Worm (Caenorhabditis elegans) whole organism, L2 larva: ENCODE results near the gene fbxb-24.

ENCODE experiments used
- C34F6.9 ChIP-seq: fragments of 150-350 bp; optimal IDR thresholded peaks from 2 replicates; lab custom pipeline; 2014; ENCODE audit warnings: missing biosample characterization, missing genetic modification characterization
- F13H6.1 ChIP-seq: sonication (generic microtip); optimal IDR thresholded peaks from 2 replicates; lab custom pipeline; 2016; ENCODE audit warnings: missing genetic modification characterization, missing compliant biosample characterization
- R02D3.7 ChIP-seq: fragments of 150-350 bp; optimal IDR thresholded peaks from 2 replicates; lab custom pipeline; 2014; ENCODE audit warnings: missing biosample characterization, missing genetic modification characterization
- Y55F3AM.14 ChIP-seq: fragments of 200-800 bp; sonication (Bioruptor generic); optimal IDR thresholded peaks from 2 replicates; lab custom pipeline; 2018; ENCODE audit warnings: mild to moderate bottlenecking, missing genetic modification characterization, missing compliant biosample characterization
- alr-1 ChIP-seq: fragments of 150-350 bp; optimal IDR thresholded peaks from 2 replicates; lab custom pipeline; 2014; ENCODE audit warnings: missing biosample characterization, missing genetic modification characterization
- aly-2 ChIP-seq: fragments of 150-350 bp; optimal IDR thresholded peaks from 2 replicates; lab custom pipeline; 2014; ENCODE audit warnings: missing biosample characterization, missing genetic modification characterization
- ama-1 ChIP-seq: fragments of 150-350 bp; optimal IDR thresholded peaks from 2 replicates; lab custom pipeline; 2018; ENCODE audit warnings: inconsistent platforms
- blmp-1 ChIP-seq: sonication (generic microtip); optimal IDR thresholded peaks from 2 replicates; lab custom pipeline; 2017; ENCODE audit warnings: missing genetic modification characterization, mild to moderate bottlenecking, missing compliant biosample characterization, antibody characterized with exemption, moderate library complexity; ENCODE audit not compliant: insufficient read depth
- crh-2 ChIP-seq: sonication (generic microtip); optimal IDR thresholded peaks from 2 replicates; lab custom pipeline; 2017; ENCODE audit warnings: missing biosample characterization, missing genetic modification characterization
- dmd-4 ChIP-seq: sonication (generic microtip); optimal IDR thresholded peaks from 2 replicates; lab custom pipeline; 2017; ENCODE audit warnings: missing biosample characterization, missing genetic modification characterization
- egl-27 ChIP-seq: sonication (generic microtip); optimal IDR thresholded peaks from 3 replicates; lab custom pipeline; 2017; ENCODE audit warnings: missing biosample characterization, missing genetic modification reagents, missing genetic modification characterization
- elt-3 ChIP-seq: sonication (generic microtip); optimal IDR thresholded peaks from 2 replicates; lab custom pipeline; 2017; ENCODE audit warnings: missing biosample characterization, missing genetic modification characterization
- fos-1 ChIP-seq: fragments of 150-350 bp; optimal IDR thresholded peaks from 2 replicates; lab custom pipeline; 2014; ENCODE audit warnings: missing biosample characterization, missing genetic modification characterization
- lin-13 ChIP-seq: fragments of 150-350 bp; optimal IDR thresholded peaks from 2 replicates; lab custom pipeline; 2014; ENCODE audit warnings: missing biosample characterization, missing genetic modification reagents, missing genetic modification characterization
- lin-39 ChIP-seq: fragments of 150-350 bp; optimal IDR thresholded peaks from 2 replicates; lab custom pipeline; 2014; ENCODE audit warnings: missing biosample characterization, missing genetic modification reagents, missing genetic modification characterization
- lsy-2 ChIP-seq, 2 experiments: fragments of 150-350 bp in 1 of 2; sonication (generic microtip) in 1 of 2; optimal IDR thresholded peaks; 2 replicates each; lab custom pipeline; 2014 to 2017; ENCODE audit warnings: missing biosample characterization in 2 of 2, missing genetic modification characterization in 2 of 2
- mab-5 ChIP-seq: fragments of 150-350 bp; optimal IDR thresholded peaks from 2 replicates; lab custom pipeline; 2014; ENCODE audit warnings: missing biosample characterization, missing genetic modification characterization
- mbf-1 ChIP-seq: sonication (generic microtip); optimal IDR thresholded peaks from 2 replicates; lab custom pipeline; 2017; ENCODE audit warnings: missing biosample characterization, missing genetic modification characterization
- nhr-10 ChIP-seq: sonication (generic microtip); optimal IDR thresholded peaks from 2 replicates; lab custom pipeline; 2017; ENCODE audit warnings: missing biosample characterization, missing genetic modification characterization
- nhr-129 ChIP-seq: fragments of 150-350 bp; optimal IDR thresholded peaks from 2 replicates; lab custom pipeline; 2014; ENCODE audit warnings: missing biosample characterization, missing genetic modification characterization
- nhr-21 ChIP-seq: fragments of 150-350 bp; optimal IDR thresholded peaks from 2 replicates; lab custom pipeline; 2014; ENCODE audit warnings: missing biosample characterization, missing genetic modification characterization
- nhr-23 ChIP-seq: fragments of 150-350 bp; optimal IDR thresholded peaks from 2 replicates; lab custom pipeline; 2014; ENCODE audit warnings: missing biosample characterization, missing genetic modification reagents, missing genetic modification characterization
- nhr-237 ChIP-seq: fragments of 150-350 bp; optimal IDR thresholded peaks from 2 replicates; lab custom pipeline; 2014; ENCODE audit warnings: missing biosample characterization, missing genetic modification characterization
- nhr-6 ChIP-seq: fragments of 150-350 bp; optimal IDR thresholded peaks from 2 replicates; lab custom pipeline; 2014; ENCODE audit warnings: missing biosample characterization, missing genetic modification characterization
- nhr-77 ChIP-seq: fragments of 150-350 bp; optimal IDR thresholded peaks from 2 replicates; lab custom pipeline; 2014; ENCODE audit warnings: missing biosample characterization, missing genetic modification characterization
- sem-4 ChIP-seq: fragments of 150-350 bp; optimal IDR thresholded peaks from 2 replicates; lab custom pipeline; 2014; ENCODE audit warnings: missing biosample characterization, missing genetic modification reagents, missing genetic modification characterization
- skn-1 ChIP-seq: sonication (generic microtip); optimal IDR thresholded peaks from 2 replicates; lab custom pipeline; 2017; ENCODE audit warnings: missing biosample characterization, missing genetic modification characterization
- sma-3 ChIP-seq: sonication (generic microtip); optimal IDR thresholded peaks from 2 replicates; lab custom pipeline; 2016; ENCODE audit warnings: missing genetic modification reagents, missing genetic modification characterization, missing compliant biosample characterization
- sma-9 ChIP-seq, 2 experiments: fragments of 150-350 bp in 1 of 2; sonication (generic microtip) in 1 of 2; optimal IDR thresholded peaks; 2 replicates each; lab custom pipeline; 2014 to 2016; ENCODE audit warnings: missing genetic modification characterization in 2 of 2, mild to moderate bottlenecking in 1 of 2, missing biosample characterization in 1 of 2, missing compliant biosample characterization in 1 of 2, missing genetic modification reagents in 1 of 2, moderate library complexity in 1 of 2
- snpc-4 ChIP-seq: fragments of 150-350 bp; optimal IDR thresholded peaks from 2 replicates; lab custom pipeline; 2014; ENCODE audit warnings: missing biosample characterization, missing genetic modification characterization
- unc-55 ChIP-seq: fragments of 150-350 bp; sonication (generic microtip); optimal IDR thresholded peaks from 3 replicates; lab custom pipeline; 2014; ENCODE audit warnings: missing biosample characterization, missing genetic modification reagents, missing genetic modification characterization
- unc-62 ChIP-seq: fragments of 150-350 bp; optimal IDR thresholded peaks from 2 replicates; lab custom pipeline; 2014; ENCODE audit warnings: missing biosample characterization, missing genetic modification reagents, missing genetic modification characterization
- zag-1 ChIP-seq: fragments of 150-350 bp; optimal IDR thresholded peaks from 2 replicates; lab custom pipeline; 2014; ENCODE audit warnings: missing biosample characterization, missing genetic modification characterization
- ztf-11 ChIP-seq: sonication (generic microtip); optimal IDR thresholded peaks from 2 replicates; lab custom pipeline; 2017; ENCODE audit warnings: missing biosample characterization, missing genetic modification characterization
- ztf-4 ChIP-seq: fragments of 150-350 bp; optimal IDR thresholded peaks from 2 replicates; lab custom pipeline; 2014; ENCODE audit warnings: missing biosample characterization, missing genetic modification characterization

Gene fbxb-24

ce11 chrIII:11923586-11923985, 14.8 kb downstream of the fbxb-24 start, which contains the start of gene nft-1:
nft-1 (plus strand) TSS chrIII:11923886.
- TF ChIP-seq nhr-77 (tag; lab: Kevin White, UChicago), result no peak
- TF ChIP-seq mbf-1 (tag; lab: Kevin White, UChicago), result no peak
- TF ChIP-seq R02D3.7, result no peak
- TF ChIP-seq ama-1, result no peak
- no peak for TF ChIP-seq nhr-23 (tag; lab: Kevin White, UChicago)
- TF ChIP-seq nhr-10 (tag; lab: Kevin White, UChicago), result no peak
- TF ChIP-seq dmd-4, result no peak
- no peak for TF ChIP-seq ztf-4 (tag; lab: Kevin White, UChicago)
- no peak for TF ChIP-seq fos-1
- no peak for TF ChIP-seq sma-3 (GFP tag; lab: Kevin White, UChicago)
- TF ChIP-seq elt-3 (tag; lab: Kevin White, UChicago), result no peak
- no peak for TF ChIP-seq aly-2 (tag; lab: Kevin White, UChicago)
- no peak for TF ChIP-seq nhr-6 (tag; lab: Kevin White, UChicago)
- TF ChIP-seq, all 48 proteins: peak for 0

- no peak for TF ChIP-seq fos-1
- TF ChIP-seq crh-2, result no peak
- no peak for TF ChIP-seq lsy-2 (tag; optimal IDR thresholded peaks at IDR 0.05; lab: Kevin White, UChicago)
- no peak for TF ChIP-seq sma-9 (GFP tag; optimal IDR thresholded peaks at IDR 0.05; lab: Kevin White, UChicago)
- TF ChIP-seq sma-9 (tag; optimal IDR thresholded peaks at IDR 0.05; lab: Kevin White, UChicago), result no peak
- no peak for TF ChIP-seq unc-55 (GFP tag; lab: Kevin White, UChicago)
- no peak for TF ChIP-seq lin-39 (tag; lab: Kevin White, UChicago)
- TF ChIP-seq alr-1, result no peak
- no peak for TF ChIP-seq nhr-10 (tag; lab: Kevin White, UChicago)
- no peak for TF ChIP-seq nhr-21
- TF ChIP-seq sem-4 (tag; lab: Kevin White, UChicago), result no peak
Observed at ce11 chrIII:11930899-11931298, 22.1 kb downstream of the fbxb-24 start.

- no peak for TF ChIP-seq crh-2
- TF ChIP-seq nhr-6 (tag; lab: Kevin White, UChicago), result no peak
- TF ChIP-seq unc-55 (GFP tag; lab: Kevin White, UChicago), result no peak
- TF ChIP-seq blmp-1 (tag; lab: Kevin White, UChicago), result no peak
- no peak for TF ChIP-seq sma-9 (GFP tag; optimal IDR thresholded peaks at IDR 0.05; lab: Kevin White, UChicago)
- TF ChIP-seq sma-9 (tag; optimal IDR thresholded peaks at IDR 0.05; lab: Kevin White, UChicago), result no peak
- TF ChIP-seq snpc-4 (tag; lab: Kevin White, UChicago), result no peak
- no peak for TF ChIP-seq lin-13 (GFP tag; lab: Kevin White, UChicago)
- no peak for TF ChIP-seq unc-62
- TF ChIP-seq Y55F3AM.14 (GFP tag; lab: Kevin White, UChicago), result no peak
- no peak for TF ChIP-seq mab-5 (tag; lab: Kevin White, UChicago)
- no peak for TF ChIP-seq mbf-1 (tag; lab: Kevin White, UChicago)
- TF ChIP-seq egl-27 (tag; lab: Kevin White, UChicago), result no peak
- no peak for TF ChIP-seq skn-1 (tag; lab: Kevin White, UChicago)
- no peak for TF ChIP-seq aly-2 (tag; lab: Kevin White, UChicago)
- TF ChIP-seq nhr-23 (tag; lab: Kevin White, UChicago), result no peak
- TF ChIP-seq nhr-237 (tag; lab: Kevin White, UChicago), result no peak
- TF ChIP-seq zag-1 (tag; lab: Kevin White, UChicago), result no peak
Observed at ce11 chrIII:11931960-11932359, 23.2 kb downstream of the fbxb-24 start.

- no peak for TF ChIP-seq aly-2 (tag; lab: Kevin White, UChicago)
- no peak for TF ChIP-seq ztf-4 (tag; lab: Kevin White, UChicago)
- no peak for TF ChIP-seq elt-3 (tag; lab: Kevin White, UChicago)
- TF ChIP-seq sma-9 (GFP tag; optimal IDR thresholded peaks at IDR 0.05; lab: Kevin White, UChicago), result no peak
- TF ChIP-seq sma-9 (tag; optimal IDR thresholded peaks at IDR 0.05; lab: Kevin White, UChicago), result no peak
- no peak for TF ChIP-seq egl-27 (tag; lab: Kevin White, UChicago)
- TF ChIP-seq lsy-2 (tag; optimal IDR thresholded peaks at IDR 0.05; lab: Kevin White, UChicago), result no peak
- no peak for TF ChIP-seq mbf-1 (tag; lab: Kevin White, UChicago)
- TF ChIP-seq nhr-21, result no peak
- no peak for TF ChIP-seq nhr-129 (tag; lab: Kevin White, UChicago)
- TF ChIP-seq F13H6.1 (tag; lab: Kevin White, UChicago), result no peak
- TF ChIP-seq C34F6.9 (tag; lab: Kevin White, UChicago), result no peak
- TF ChIP-seq lin-13 (GFP tag; lab: Kevin White, UChicago), result no peak
- TF ChIP-seq zag-1 (tag; lab: Kevin White, UChicago), result no peak
- TF ChIP-seq Y55F3AM.14 (GFP tag; lab: Kevin White, UChicago), result no peak
- TF ChIP-seq blmp-1 (tag; lab: Kevin White, UChicago), result no peak
- TF ChIP-seq nhr-23 (tag; lab: Kevin White, UChicago), result no peak
- TF ChIP-seq nhr-6 (tag; lab: Kevin White, UChicago), result no peak
- no peak for TF ChIP-seq ztf-11 (tag; lab: Kevin White, UChicago)
Observed at ce11 chrIII:11933539-11933938, 24.8 kb downstream of the fbxb-24 start, which contains the start of gene dolk-1. dolk-1 (minus strand) TSS chrIII:11933639.
